Worm (Caenorhabditis elegans) whole organism, mixed stage, embryonic: ENCODE data around the gene srbc-76.
"Not testable (repeated sequence)": the region's sequence is repeated elsewhere in the genome, so short reads cannot be mapped to it uniquely, and the experiment has no call there.

Experiments used
- M03D4.4 ChIP-seq: sonication (generic microtip); optimal IDR thresholded peaks from 2 replicates; lab custom pipeline; 2017; ENCODE audit warnings: mild to moderate bottlenecking, missing genetic modification characterization, missing compliant biosample characterization
- bed-3 ChIP-seq: fragments of 200-800 bp; sonication (Bioruptor generic); optimal IDR thresholded peaks from 3 replicates; lab custom pipeline; 2018; ENCODE audit warnings: mild to moderate bottlenecking, missing genetic modification characterization, moderate library complexity, missing compliant biosample characterization
- blmp-1 ChIP-seq: fragments of 150-350 bp; optimal IDR thresholded peaks from 2 replicates; lab custom pipeline; 2014; ENCODE audit warnings: missing biosample characterization, missing genetic modification characterization
- ceh-39 ChIP-seq: fragments of 150-350 bp; optimal IDR thresholded peaks from 2 replicates; lab custom pipeline; 2014; ENCODE audit warnings: missing biosample characterization, missing genetic modification characterization
- ceh-43 ChIP-seq: fragments of 200-800 bp; sonication (Bioruptor generic); optimal IDR thresholded peaks from 2 replicates; lab custom pipeline; 2018; ENCODE audit warnings: mild to moderate bottlenecking, missing genetic modification characterization, moderate library complexity, missing compliant biosample characterization
- ceh-83 ChIP-seq: fragments of 200-800 bp; sonication (Bioruptor generic); optimal IDR thresholded peaks from 2 replicates; lab custom pipeline; 2018; ENCODE audit warnings: mild to moderate bottlenecking, missing genetic modification characterization, missing compliant biosample characterization
- cnd-1 ChIP-seq: fragments of 200-800 bp; sonication (Bioruptor generic); optimal IDR thresholded peaks from 2 replicates; lab custom pipeline; 2018; ENCODE audit warnings: mild to moderate bottlenecking, missing genetic modification characterization, missing compliant biosample characterization
- drap-1 ChIP-seq: fragments of 200-800 bp; sonication (Bioruptor generic); optimal IDR thresholded peaks from 3 replicates; lab custom pipeline; 2018; ENCODE audit warnings: mild to moderate bottlenecking, missing genetic modification characterization, missing compliant biosample characterization
- elt-1 ChIP-seq: sonication (generic microtip); optimal IDR thresholded peaks from 2 replicates; lab custom pipeline; 2017; ENCODE audit warnings: missing genetic modification characterization, mild to moderate bottlenecking, missing compliant biosample characterization, antibody characterized with exemption, moderate library complexity, borderline replicate concordance; ENCODE audit not compliant: insufficient read depth
- elt-3 ChIP-seq: fragments of 150-350 bp; optimal IDR thresholded peaks from 2 replicates; lab custom pipeline; 2014; ENCODE audit warnings: missing biosample characterization, missing genetic modification characterization
- ham-2 ChIP-seq: fragments of 200-800 bp; sonication (Bioruptor generic); optimal IDR thresholded peaks from 2 replicates; lab custom pipeline; 2018; ENCODE audit warnings: mild to moderate bottlenecking, missing genetic modification characterization, missing compliant biosample characterization
- lin-32 ChIP-seq: fragments of 200-800 bp; sonication (Bioruptor generic); optimal IDR thresholded peaks from 2 replicates; lab custom pipeline; 2018; ENCODE audit warnings: mild to moderate bottlenecking, missing genetic modification characterization, missing compliant biosample characterization
- lsy-2 ChIP-seq: fragments of 150-350 bp; optimal IDR thresholded peaks from 2 replicates; lab custom pipeline; 2014; ENCODE audit warnings: missing biosample characterization, missing genetic modification characterization
- mab-5 ChIP-seq: fragments of 150-350 bp; optimal IDR thresholded peaks from 2 replicates; lab custom pipeline; 2014; ENCODE audit warnings: missing biosample characterization, missing genetic modification characterization
- mep-1 ChIP-seq: fragments of 150-350 bp; optimal IDR thresholded peaks from 2 replicates; lab custom pipeline; 2017; ENCODE audit warnings: missing biosample characterization, missing genetic modification reagents, missing genetic modification characterization, inconsistent platforms
- mls-2 ChIP-seq: sonication (generic microtip); optimal IDR thresholded peaks from 2 replicates; lab custom pipeline; 2016; ENCODE audit warnings: mild to moderate bottlenecking, missing genetic modification characterization, moderate library complexity, missing compliant biosample characterization
- nhr-12 ChIP-seq: fragments of 150-350 bp; optimal IDR thresholded peaks from 2 replicates; lab custom pipeline; 2014; ENCODE audit warnings: missing biosample characterization, missing genetic modification characterization
- nhr-2 ChIP-seq: fragments of 150-350 bp; optimal IDR thresholded peaks from 2 replicates; lab custom pipeline; 2014; ENCODE audit warnings: missing biosample characterization, missing genetic modification characterization
- nhr-237 ChIP-seq: fragments of 150-350 bp; optimal IDR thresholded peaks from 2 replicates; lab custom pipeline; 2014; ENCODE audit warnings: missing biosample characterization, missing genetic modification characterization
- nhr-28 ChIP-seq: fragments of 150-350 bp; optimal IDR thresholded peaks from 2 replicates; lab custom pipeline; 2014; ENCODE audit warnings: missing biosample characterization, missing genetic modification characterization
- nhr-76 ChIP-seq: sonication (generic microtip); optimal IDR thresholded peaks from 2 replicates; lab custom pipeline; 2017; ENCODE audit warnings: missing biosample characterization, missing genetic modification characterization
- snpc-4 ChIP-seq: fragments of 150-350 bp; optimal IDR thresholded peaks from 2 replicates; lab custom pipeline; 2014; ENCODE audit warnings: missing biosample characterization, missing genetic modification characterization
- sptf-1 ChIP-seq: sonication (generic microtip); optimal IDR thresholded peaks from 2 replicates; lab custom pipeline; 2017; ENCODE audit warnings: mild to moderate bottlenecking, missing genetic modification characterization, moderate library complexity, missing compliant biosample characterization
- tbx-8 ChIP-seq: fragments of 200-800 bp; sonication (Bioruptor generic); optimal IDR thresholded peaks from 2 replicates; lab custom pipeline; 2018; ENCODE audit warnings: mild to moderate bottlenecking, missing genetic modification characterization, moderate library complexity, missing compliant biosample characterization
- unc-120 ChIP-seq: sonication (generic microtip); optimal IDR thresholded peaks from 2 replicates; lab custom pipeline; 2017; ENCODE audit warnings: missing genetic modification characterization, missing compliant biosample characterization; ENCODE audit not compliant: poor library complexity, severe bottlenecking
- unc-39 ChIP-seq: fragments of 150-350 bp; optimal IDR thresholded peaks from 2 replicates; lab custom pipeline; 2014; ENCODE audit warnings: missing biosample characterization, missing genetic modification characterization
- unc-62 ChIP-seq: fragments of 150-350 bp; optimal IDR thresholded peaks from 2 replicates; lab custom pipeline; 2014; ENCODE audit warnings: missing biosample characterization, missing genetic modification reagents, missing genetic modification characterization
- zip-8 ChIP-seq: fragments of 150-350 bp; optimal IDR thresholded peaks from 2 replicates; lab custom pipeline; 2014; ENCODE audit warnings: missing biosample characterization, missing genetic modification characterization
- ztf-11 ChIP-seq: fragments of 150-350 bp; optimal IDR thresholded peaks from 2 replicates; lab custom pipeline; 2014; ENCODE audit warnings: missing biosample characterization, missing genetic modification characterization

srbc-76 gene

DNA sequence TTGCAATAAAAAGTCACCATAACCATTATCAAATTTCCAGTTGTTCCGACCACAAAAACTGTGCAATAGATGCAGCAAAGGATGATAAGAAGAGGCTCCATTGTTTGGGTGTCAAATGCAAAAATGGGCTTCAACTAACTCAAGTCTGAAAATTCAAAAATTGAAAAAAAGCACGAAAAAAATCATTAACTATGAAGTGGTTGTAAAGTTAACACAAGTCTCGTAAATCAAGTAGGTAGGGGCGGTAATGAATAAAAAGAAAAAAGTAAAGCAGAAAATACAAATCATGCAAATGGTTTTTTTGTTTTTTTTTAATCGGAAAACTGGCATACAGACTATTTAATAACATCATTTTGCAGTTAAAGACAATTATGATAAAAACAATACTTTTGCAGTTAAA, 4.5 kb downstream of the srbc-76 start, which contains the start of gene srsx-39:
srsx-39 (minus strand) TSS at position 101 of the 400 bp plus-strand sequence.
- not testable (repeated sequence) for TF ChIP-seq cnd-1 (tag; lab: Kevin White, UChicago); unc-62 (GFP tag; lab: Kevin White, UChicago); nhr-12 (tag; lab: Kevin White, UChicago)

DNA sequence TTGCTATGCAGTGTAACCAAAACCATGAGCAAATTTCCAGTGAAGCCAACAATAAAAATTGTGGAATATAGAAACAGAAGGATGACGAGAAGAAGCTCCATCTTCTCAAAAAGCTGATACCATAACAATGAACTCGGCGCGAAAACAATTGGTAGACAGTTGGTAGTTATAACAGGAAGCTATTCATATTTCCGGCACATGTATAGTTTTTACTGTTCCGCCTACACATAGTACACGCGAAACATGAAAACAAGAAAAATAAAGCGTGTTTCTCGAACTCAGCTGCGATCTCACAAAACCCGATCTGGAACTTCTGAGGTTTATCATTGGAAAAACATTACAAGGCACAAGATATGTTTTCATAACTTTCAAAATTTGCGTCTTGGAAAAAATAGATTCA, 6.9 kb downstream of the srbc-76 start, which contains the start of gene srsx-37:
srsx-37 (minus strand) TSS at position 101 of the 400 bp plus-strand sequence.
- no peak for TF ChIP-seq unc-120 (tag; lab: Kevin White, UChicago)
- TF ChIP-seq lin-32 (GFP tag; lab: Kevin White, UChicago) = no peak
- TF ChIP-seq tbx-8 = no peak
- no peak for TF ChIP-seq ceh-43
- no peak for TF ChIP-seq unc-39 (tag; lab: Kevin White, UChicago)
- TF ChIP-seq lsy-2 (tag; lab: Kevin White, UChicago) = no peak
- no peak for TF ChIP-seq ztf-11 (tag; lab: Kevin White, UChicago)
- no peak for TF ChIP-seq unc-62 (GFP tag; lab: Kevin White, UChicago)
- TF ChIP-seq ham-2 = no peak
- TF ChIP-seq nhr-76 (tag; lab: Kevin White, UChicago) = no peak
- no peak for TF ChIP-seq nhr-28 (tag; lab: Kevin White, UChicago)
- TF ChIP-seq mab-5 (tag; lab: Kevin White, UChicago) = no peak

DNA sequence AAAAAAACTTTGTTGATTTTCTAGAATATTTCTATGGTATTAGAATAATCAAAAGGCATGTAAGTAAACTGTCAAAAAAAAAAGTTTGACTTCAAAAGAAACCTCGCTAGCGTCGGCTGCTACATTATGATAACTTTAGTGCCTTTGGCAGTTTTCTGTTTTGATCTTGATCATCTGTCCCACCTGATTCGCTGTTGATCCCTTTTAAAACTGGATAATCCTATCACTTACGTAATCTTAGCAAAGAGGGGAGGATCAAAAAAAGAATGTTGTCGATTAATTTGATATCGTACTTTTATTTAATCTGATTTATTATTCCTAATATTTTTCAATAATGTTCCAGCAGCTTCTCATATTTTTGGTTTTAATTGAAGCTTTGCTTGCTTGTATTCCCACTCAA, 7.7 kb downstream of the srbc-76 start, which contains the start of gene M01B2.8:
M01B2.8 (plus strand) TSS at position 301 of the 400 bp plus-strand sequence.
- no peak for TF ChIP-seq lin-32 (GFP tag; lab: Kevin White, UChicago)
- TF ChIP-seq unc-120 (tag; lab: Kevin White, UChicago) = no peak
- TF ChIP-seq nhr-2 (tag; lab: Kevin White, UChicago) = no peak
- no peak for TF ChIP-seq elt-1 (tag; lab: Kevin White, UChicago)
- no peak for TF ChIP-seq ceh-39 (tag; lab: Kevin White, UChicago)
- TF ChIP-seq tbx-8 = no peak
- no peak for TF ChIP-seq nhr-237 (tag; lab: Kevin White, UChicago)
- TF ChIP-seq ceh-83 (GFP tag; lab: Kevin White, UChicago) = no peak
- no peak for TF ChIP-seq drap-1 (GFP tag; lab: Kevin White, UChicago)
- no peak for TF ChIP-seq snpc-4 (tag; lab: Kevin White, UChicago)
- no peak for TF ChIP-seq sptf-1 (tag; lab: Kevin White, UChicago)
- TF ChIP-seq nhr-76 (tag; lab: Kevin White, UChicago) = no peak
- TF ChIP-seq elt-3 (tag; lab: Kevin White, UChicago) = no peak
- TF ChIP-seq M03D4.4 = no peak
- TF ChIP-seq zip-8 (tag; lab: Kevin White, UChicago) = no peak

DNA sequence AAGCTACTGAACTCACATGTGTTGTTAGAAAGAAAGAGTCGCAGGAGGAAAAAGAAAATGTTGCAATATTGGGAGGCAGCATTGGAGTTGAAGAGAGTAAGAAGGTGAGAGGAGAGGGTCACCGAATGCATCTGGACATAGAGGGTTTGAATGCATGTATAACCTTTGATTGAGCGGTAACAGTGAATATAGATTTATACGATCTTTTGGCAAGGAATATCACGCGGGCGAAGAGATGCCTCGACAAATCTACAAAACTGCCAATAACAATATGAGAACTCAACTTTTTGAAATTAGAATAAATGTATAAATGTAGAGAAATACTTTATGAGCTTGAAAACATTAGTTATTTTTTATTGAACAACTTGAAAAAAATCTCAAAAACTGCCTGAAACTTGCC, 10.2 kb downstream of the srbc-76 start, which contains the start of gene M01B2.10:
M01B2.10 (minus strand) TSS at position 101 of the 400 bp plus-strand sequence.
- TF ChIP-seq zip-8, nhr-28, nhr-76 (tag; lab: Kevin White, UChicago): not testable (repeated sequence)

DNA sequence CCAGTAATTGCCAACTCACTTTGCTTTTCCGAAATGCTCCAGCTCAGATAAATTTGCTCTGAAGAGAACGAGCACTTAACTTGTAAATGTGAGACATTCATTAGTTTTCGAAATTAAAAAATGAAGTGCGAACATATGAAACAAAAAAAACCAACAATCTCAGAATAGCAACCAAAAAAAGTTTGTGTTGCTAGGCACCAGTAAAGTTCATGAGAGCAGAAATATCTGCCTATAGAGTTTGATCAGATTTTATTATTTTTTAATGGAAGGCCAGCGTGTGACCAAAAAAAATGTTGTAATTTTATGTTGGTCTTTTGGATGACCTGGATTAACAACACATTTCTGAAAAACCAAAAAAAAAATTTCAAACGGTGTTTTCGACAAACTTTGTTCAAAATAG, 11.9 kb downstream of the srbc-76 start, which contains the start of gene M01B2.12:
M01B2.12 (minus strand) TSS at position 101 of the 400 bp plus-strand sequence.
- TF ChIP-seq ham-2 (no peak), drap-1 (GFP tag; lab: Kevin White, UChicago) (no peak), mep-1 (tag; lab: Kevin White, UChicago) (no peak), sptf-1 (tag; lab: Kevin White, UChicago) (no peak), mab-5 (tag; lab: Kevin White, UChicago) (no peak), bed-3 (GFP tag; lab: Kevin White, UChicago) (no peak), unc-62 (GFP tag; lab: Kevin White, UChicago) (no peak), cnd-1 (tag; lab: Kevin White, UChicago) (no peak)

DNA sequence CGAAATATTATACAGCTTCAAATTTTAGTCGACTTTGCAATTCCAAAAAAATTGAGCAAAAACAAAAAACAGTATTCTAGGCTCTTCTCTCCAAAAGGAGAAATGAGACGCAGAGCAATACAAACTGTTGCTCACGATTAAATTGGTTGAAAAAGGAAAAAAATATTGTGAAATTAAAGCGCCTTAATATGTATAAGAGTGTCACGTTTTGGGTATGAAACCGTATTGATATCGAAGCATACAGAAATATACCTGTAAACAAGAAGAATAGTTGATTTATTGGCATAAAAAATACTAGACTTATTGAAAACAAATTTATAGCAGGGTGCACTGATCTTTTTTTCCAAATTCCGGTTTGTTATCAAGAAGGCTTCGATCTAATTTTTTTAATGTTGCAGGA, 13.6 kb downstream of the srbc-76 start, which contains the start of gene M01B2.13:
M01B2.13 (minus strand) TSS at position 101 of the 400 bp plus-strand sequence.
- TF ChIP-seq M03D4.4 (no peak), nhr-76 (tag; lab: Kevin White, UChicago) (no peak), bed-3 (GFP tag; lab: Kevin White, UChicago) (no peak), mep-1 (tag; lab: Kevin White, UChicago) (no peak), ceh-43 (no peak), mab-5 (tag; lab: Kevin White, UChicago) (no peak), elt-1 (tag; lab: Kevin White, UChicago) (no peak), nhr-2 (tag; lab: Kevin White, UChicago) (no peak), unc-120 (tag; lab: Kevin White, UChicago) (no peak), drap-1 (GFP tag; lab: Kevin White, UChicago) (no peak), ceh-39 (tag; lab: Kevin White, UChicago) (no peak), unc-62 (GFP tag; lab: Kevin White, UChicago) (no peak), mls-2 (no peak), ceh-83 (GFP tag; lab: Kevin White, UChicago) (no peak), blmp-1 (no peak)
